Worm (Caenorhabditis elegans) whole organism, mixed stage, embryonic: ENCODE results near the gene snpc-1.1.

Source experiments
- M03D4.4 ChIP-seq: sonication (generic microtip); optimal IDR thresholded peaks from 2 replicates; lab custom pipeline; 2017; ENCODE audit warnings: mild to moderate bottlenecking, missing genetic modification characterization, missing compliant biosample characterization
- ceh-39 ChIP-seq: fragments of 150-350 bp; optimal IDR thresholded peaks from 2 replicates; lab custom pipeline; 2014; ENCODE audit warnings: missing biosample characterization, missing genetic modification characterization
- ces-1 ChIP-seq: fragments of 150-350 bp; optimal IDR thresholded peaks from 2 replicates; lab custom pipeline; 2014; ENCODE audit warnings: missing biosample characterization, missing genetic modification reagents, missing genetic modification characterization
- cnd-1 ChIP-seq: fragments of 200-800 bp; sonication (Bioruptor generic); optimal IDR thresholded peaks from 2 replicates; lab custom pipeline; 2018; ENCODE audit warnings: mild to moderate bottlenecking, missing genetic modification characterization, missing compliant biosample characterization
- drap-1 ChIP-seq: fragments of 200-800 bp; sonication (Bioruptor generic); optimal IDR thresholded peaks from 3 replicates; lab custom pipeline; 2018; ENCODE audit warnings: mild to moderate bottlenecking, missing genetic modification characterization, missing compliant biosample characterization
- elt-1 ChIP-seq: sonication (generic microtip); optimal IDR thresholded peaks from 2 replicates; lab custom pipeline; 2017; ENCODE audit warnings: missing genetic modification characterization, mild to moderate bottlenecking, missing compliant biosample characterization, antibody characterized with exemption, moderate library complexity, borderline replicate concordance; ENCODE audit not compliant: insufficient read depth
- elt-3 ChIP-seq: fragments of 150-350 bp; optimal IDR thresholded peaks from 2 replicates; lab custom pipeline; 2014; ENCODE audit warnings: missing biosample characterization, missing genetic modification characterization
- flh-1 ChIP-seq: fragments of 200-800 bp; sonication (Bioruptor generic); optimal IDR thresholded peaks from 2 replicates; lab custom pipeline; 2018; ENCODE audit warnings: mild to moderate bottlenecking, missing genetic modification characterization, moderate library complexity, missing compliant biosample characterization
- ham-2 ChIP-seq: fragments of 200-800 bp; sonication (Bioruptor generic); optimal IDR thresholded peaks from 2 replicates; lab custom pipeline; 2018; ENCODE audit warnings: mild to moderate bottlenecking, missing genetic modification characterization, missing compliant biosample characterization
- lin-13 ChIP-seq: fragments of 150-350 bp; optimal IDR thresholded peaks from 2 replicates; lab custom pipeline; 2014; ENCODE audit warnings: missing biosample characterization, missing genetic modification characterization
- lin-32 ChIP-seq: fragments of 200-800 bp; sonication (Bioruptor generic); optimal IDR thresholded peaks from 2 replicates; lab custom pipeline; 2018; ENCODE audit warnings: mild to moderate bottlenecking, missing genetic modification characterization, missing compliant biosample characterization
- lsy-2 ChIP-seq: fragments of 150-350 bp; optimal IDR thresholded peaks from 2 replicates; lab custom pipeline; 2014; ENCODE audit warnings: missing biosample characterization, missing genetic modification characterization
- mab-5 ChIP-seq: fragments of 150-350 bp; optimal IDR thresholded peaks from 2 replicates; lab custom pipeline; 2014; ENCODE audit warnings: missing biosample characterization, missing genetic modification characterization
- mep-1 ChIP-seq: fragments of 150-350 bp; optimal IDR thresholded peaks from 2 replicates; lab custom pipeline; 2017; ENCODE audit warnings: missing biosample characterization, missing genetic modification reagents, missing genetic modification characterization, inconsistent platforms
- mls-2 ChIP-seq: sonication (generic microtip); optimal IDR thresholded peaks from 2 replicates; lab custom pipeline; 2016; ENCODE audit warnings: mild to moderate bottlenecking, missing genetic modification characterization, moderate library complexity, missing compliant biosample characterization
- nhr-12 ChIP-seq: fragments of 150-350 bp; optimal IDR thresholded peaks from 2 replicates; lab custom pipeline; 2014; ENCODE audit warnings: missing biosample characterization, missing genetic modification characterization
- nhr-2 ChIP-seq: fragments of 150-350 bp; optimal IDR thresholded peaks from 2 replicates; lab custom pipeline; 2014; ENCODE audit warnings: missing biosample characterization, missing genetic modification characterization
- nhr-237 ChIP-seq: fragments of 150-350 bp; optimal IDR thresholded peaks from 2 replicates; lab custom pipeline; 2014; ENCODE audit warnings: missing biosample characterization, missing genetic modification characterization
- nhr-28 ChIP-seq: fragments of 150-350 bp; optimal IDR thresholded peaks from 2 replicates; lab custom pipeline; 2014; ENCODE audit warnings: missing biosample characterization, missing genetic modification characterization
- pha-4 ChIP-seq: fragments of 150-350 bp; optimal IDR thresholded peaks from 2 replicates; lab custom pipeline; 2018; ENCODE audit warnings: missing biosample characterization, missing genetic modification reagents, missing genetic modification characterization
- snpc-4 ChIP-seq: fragments of 150-350 bp; optimal IDR thresholded peaks from 2 replicates; lab custom pipeline; 2014; ENCODE audit warnings: missing biosample characterization, missing genetic modification characterization
- sptf-1 ChIP-seq: sonication (generic microtip); optimal IDR thresholded peaks from 2 replicates; lab custom pipeline; 2017; ENCODE audit warnings: mild to moderate bottlenecking, missing genetic modification characterization, moderate library complexity, missing compliant biosample characterization
- tbx-8 ChIP-seq: fragments of 200-800 bp; sonication (Bioruptor generic); optimal IDR thresholded peaks from 2 replicates; lab custom pipeline; 2018; ENCODE audit warnings: mild to moderate bottlenecking, missing genetic modification characterization, moderate library complexity, missing compliant biosample characterization
- unc-39 ChIP-seq: fragments of 150-350 bp; optimal IDR thresholded peaks from 2 replicates; lab custom pipeline; 2014; ENCODE audit warnings: missing biosample characterization, missing genetic modification characterization
- unc-62 ChIP-seq: fragments of 150-350 bp; optimal IDR thresholded peaks from 2 replicates; lab custom pipeline; 2014; ENCODE audit warnings: missing biosample characterization, missing genetic modification reagents, missing genetic modification characterization
- zip-8 ChIP-seq: fragments of 150-350 bp; optimal IDR thresholded peaks from 2 replicates; lab custom pipeline; 2014; ENCODE audit warnings: missing biosample characterization, missing genetic modification characterization
- ztf-11 ChIP-seq: fragments of 150-350 bp; optimal IDR thresholded peaks from 2 replicates; lab custom pipeline; 2014; ENCODE audit warnings: missing biosample characterization, missing genetic modification characterization

Gene snpc-1.1

DNA sequence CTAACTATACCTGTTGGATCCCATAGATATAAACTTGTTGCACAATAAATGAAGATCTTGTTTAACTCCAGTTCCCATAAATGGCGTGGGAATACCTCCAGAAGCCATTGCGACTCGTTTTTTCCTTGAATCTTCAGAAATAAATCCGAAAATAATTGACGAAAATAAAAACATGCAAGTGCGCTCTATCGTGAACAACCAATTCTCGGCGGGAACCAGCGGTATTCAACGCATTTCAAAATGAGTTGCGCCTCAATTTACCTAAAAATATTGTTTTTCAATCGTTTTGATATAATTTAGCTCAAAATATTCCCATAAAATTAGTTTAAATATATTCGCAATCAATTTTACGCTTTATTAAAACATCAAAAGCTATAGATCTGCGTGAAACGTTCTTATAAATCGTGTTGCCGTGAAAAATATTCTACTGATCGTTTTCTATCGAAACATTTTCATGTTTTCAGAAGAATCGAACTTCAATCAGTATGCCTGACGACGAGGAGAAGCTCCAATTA is at the start of gene snpc-1.1, which contains the start of gene spdl-1:
TSS of gene snpc-1.1 (minus strand) at position 200 of the 515 bp plus-strand sequence.
TSS of gene spdl-1 (plus strand) at position 465 of the 515 bp plus-strand sequence.
- TF ChIP-seq nhr-12 (tag; lab: Kevin White, UChicago) (no peak), lsy-2 (tag; lab: Kevin White, UChicago) (peak; percentile 41), ceh-39 (tag; lab: Kevin White, UChicago) (peak; percentile 37), mep-1 (tag; lab: Kevin White, UChicago) (peak; percentile 58)
- TF ChIP-seq, all 35 proteins: peak for 3

DNA sequence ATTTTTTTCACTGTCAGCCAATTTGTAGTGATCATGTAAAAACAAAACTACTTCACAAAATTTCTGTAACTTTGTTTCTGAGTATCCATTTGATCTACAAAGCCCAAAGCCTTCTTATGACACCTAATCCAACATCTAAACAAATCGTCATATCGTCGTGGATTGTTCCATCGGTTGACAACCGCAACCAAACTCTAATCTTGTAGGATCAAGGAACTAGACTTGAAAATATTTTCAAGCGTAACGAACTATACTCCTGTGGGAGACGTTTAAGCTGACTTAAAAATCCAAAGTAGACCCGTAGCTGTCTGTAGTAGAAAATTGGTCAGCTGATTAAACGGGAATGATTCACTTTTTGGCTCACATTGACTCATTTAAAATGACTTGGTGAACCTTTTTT is 48.5 kb upstream of the snpc-1.1 start:
- no peak for TF ChIP-seq lin-13 (tag; lab: Kevin White, UChicago)
- no peak for TF ChIP-seq flh-1 (GFP tag; lab: Kevin White, UChicago)
- no peak for TF ChIP-seq ces-1
- TF ChIP-seq ceh-39 (tag; lab: Kevin White, UChicago): no peak
- no peak for TF ChIP-seq elt-3 (tag; lab: Kevin White, UChicago)
- TF ChIP-seq mep-1 (tag; lab: Kevin White, UChicago): no peak
- no peak for TF ChIP-seq ztf-11 (tag; lab: Kevin White, UChicago)
- no peak for TF ChIP-seq lin-32
- TF ChIP-seq lsy-2 (tag; lab: Kevin White, UChicago): no peak
- TF ChIP-seq M03D4.4 (tag; lab: Kevin White, UChicago): no peak
- TF ChIP-seq elt-1 (tag; lab: Kevin White, UChicago): no peak
- no peak for TF ChIP-seq unc-62 (GFP tag; lab: Kevin White, UChicago)
- TF ChIP-seq zip-8 (tag; lab: Kevin White, UChicago): no peak
- TF ChIP-seq cnd-1: no peak
- no peak for TF ChIP-seq snpc-4 (tag; lab: Kevin White, UChicago)
- no peak for TF ChIP-seq nhr-12 (tag; lab: Kevin White, UChicago)
- no peak for TF ChIP-seq sptf-1

DNA sequence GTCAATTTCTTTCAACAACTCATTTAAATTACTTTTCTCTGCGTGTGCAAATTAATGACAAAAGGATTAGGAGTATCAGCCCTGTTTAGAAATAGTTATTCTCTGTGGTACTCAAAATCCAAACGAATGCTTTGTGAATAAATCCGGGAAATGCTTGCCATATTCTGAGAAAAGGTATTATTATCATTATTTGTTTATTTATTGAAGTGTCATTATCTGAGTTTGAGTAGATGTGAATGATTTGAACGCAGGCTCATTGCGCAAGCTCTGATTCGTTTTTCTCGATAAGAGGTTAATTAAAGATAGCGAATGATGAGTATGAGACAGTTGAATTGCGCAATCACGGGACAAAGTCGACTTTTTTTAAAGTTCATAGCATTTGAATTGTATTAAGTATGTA is 46.8 kb upstream of the snpc-1.1 start:
- TF ChIP-seq lsy-2 (tag; lab: Kevin White, UChicago) (no peak), tbx-8 (GFP tag; lab: Kevin White, UChicago) (no peak), cnd-1 (no peak), unc-39 (tag; lab: Kevin White, UChicago) (no peak), ham-2 (no peak), zip-8 (tag; lab: Kevin White, UChicago) (peak; percentile 87)

DNA sequence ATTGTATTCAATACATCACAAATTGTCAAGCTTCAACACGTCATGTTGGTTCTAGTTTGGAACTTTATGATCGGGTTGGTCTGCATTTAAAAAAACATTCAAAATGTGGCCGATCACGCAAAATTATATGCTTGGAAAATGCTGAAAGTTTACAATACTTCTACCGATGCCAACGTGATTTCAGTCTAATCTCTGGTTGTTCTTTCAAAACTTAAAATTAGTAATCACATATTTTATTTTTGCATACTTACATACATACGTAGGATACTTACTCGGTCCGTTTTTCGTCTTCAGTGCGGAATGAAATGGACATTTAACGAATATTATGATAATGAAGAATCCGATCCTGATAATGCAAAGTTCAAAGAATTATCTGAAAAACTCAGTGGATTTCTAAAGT is 44.0 kb upstream of the snpc-1.1 start, which contains the start of gene srw-62:
TSS of gene srw-62 (plus strand) at position 301 of the 400 bp plus-strand sequence.
- TF ChIP-seq ces-1 (no peak), nhr-237 (tag; lab: Kevin White, UChicago) (no peak), drap-1 (GFP tag; lab: Kevin White, UChicago) (no peak), snpc-4 (tag; lab: Kevin White, UChicago) (no peak), mab-5 (tag; lab: Kevin White, UChicago) (no peak), pha-4 (no peak), ceh-39 (tag; lab: Kevin White, UChicago) (no peak), nhr-28 (no peak), unc-39 (tag; lab: Kevin White, UChicago) (no peak), mls-2 (tag; lab: Kevin White, UChicago) (no peak)
- TF ChIP-seq, all 35 proteins: peak for 0

DNA sequence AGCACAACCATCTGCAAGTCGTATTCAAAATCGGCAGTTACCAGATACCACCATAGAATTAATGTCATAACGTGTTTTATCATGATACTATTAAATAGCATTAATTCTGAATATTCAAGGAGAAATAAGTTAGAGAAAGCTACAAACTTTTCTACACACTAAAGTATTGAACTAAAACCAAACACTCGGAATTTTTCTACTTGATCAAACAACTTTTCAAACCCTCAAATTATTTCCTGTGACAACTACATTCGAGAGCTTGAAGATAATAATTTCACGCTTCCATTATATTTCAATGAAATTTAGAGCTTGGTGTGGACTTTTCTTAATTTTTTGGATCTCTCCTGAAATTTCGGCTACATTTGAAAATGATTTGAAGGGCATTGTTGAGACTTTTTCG is 41.4 kb upstream of the snpc-1.1 start, which contains the start of gene irld-47:
TSS of gene irld-47 (minus strand) at position 101 of the 400 bp plus-strand sequence.
- TF ChIP-seq mep-1 (tag; lab: Kevin White, UChicago): no peak
- TF ChIP-seq ces-1: no peak
- TF ChIP-seq ztf-11 (tag; lab: Kevin White, UChicago): no peak
- TF ChIP-seq nhr-28: no peak
- no peak for TF ChIP-seq lin-13 (tag; lab: Kevin White, UChicago)
- TF ChIP-seq, all 35 proteins: peak for 0

DNA sequence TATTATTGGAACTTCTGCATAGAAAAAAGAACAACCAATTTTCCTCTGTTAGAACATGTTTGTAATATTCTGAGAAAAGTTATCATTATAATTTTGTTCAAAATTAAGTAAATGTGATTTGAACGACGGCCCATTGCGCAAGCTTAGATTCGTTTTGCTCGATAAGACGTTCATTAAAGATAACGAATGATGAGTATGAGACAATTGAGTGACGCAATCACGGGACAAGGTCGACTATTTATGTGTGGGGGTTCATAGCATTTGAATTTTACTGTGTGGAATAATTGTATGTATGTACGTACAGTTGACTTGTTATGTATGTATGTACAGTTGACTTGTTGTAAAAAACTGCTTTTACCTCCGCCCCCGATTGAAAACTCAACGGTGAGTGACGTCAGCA is 38.3 kb upstream of the snpc-1.1 start:
- TF ChIP-seq elt-1 (tag; lab: Kevin White, UChicago) (peak; percentile 79), unc-62 (GFP tag; lab: Kevin White, UChicago) (peak; percentile 40), cnd-1 (no peak), zip-8 (tag; lab: Kevin White, UChicago) (peak; percentile 82), nhr-2 (tag; lab: Kevin White, UChicago) (peak; percentile 39)
